Worm (Caenorhabditis elegans): ENCODE results near the gene C34F6.1.
A peak's percentile ranks its signal among the peaks of the same experiment; 100 is the strongest.

C34F6.1 gene

DNA sequence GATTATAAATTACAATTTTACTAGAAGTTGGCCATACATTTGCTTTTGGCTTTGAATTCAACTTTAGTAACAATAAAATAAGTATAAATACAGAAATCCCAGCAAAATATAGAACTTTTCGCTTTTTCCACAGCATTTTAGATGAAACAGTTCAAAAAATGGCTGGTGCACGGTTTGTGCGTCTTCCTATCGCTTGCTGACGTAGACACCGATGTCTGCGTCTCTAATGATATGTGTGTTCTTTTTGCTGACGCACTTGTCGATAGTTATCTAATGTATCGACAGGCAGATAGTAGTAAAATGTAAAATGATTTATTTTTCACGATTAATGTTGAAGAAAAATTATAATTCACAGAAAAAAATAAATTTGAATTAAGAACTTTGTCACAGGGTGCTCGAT, 10.3 kb upstream of the C34F6.1 start, which contains the start of gene hst-2 (continued):
- TF ChIP-seq ceh-88 (GFP tag; IDR thresholded peaks at IDR 0.05) (peak; percentile 80), grh-1 (GFP tag; IDR thresholded peaks at IDR 0.05) (peak; percentile 94), ama-1 (optimal IDR thresholded peaks at IDR 0.05) (peak; percentile 1), pag-3 (tag; optimal IDR thresholded peaks at IDR 0.05; ENCODE audit: borderline replicate concordance, insufficient read depth) (peak; percentile 39), ceh-8 (GFP tag; optimal IDR thresholded peaks at IDR 0.05) (peak; percentile 85), egl-13 (tag; optimal IDR thresholded peaks at IDR 0.05) (peak; percentile 83), dsc-1 (tag; optimal IDR thresholded peaks at IDR 0.05) (peak; percentile 95), pqm-1 (tag; optimal IDR thresholded peaks at IDR 0.05) (no peak), ceh-63 (GFP tag; optimal IDR thresholded peaks at IDR 0.05) (no peak), nhr-28 (tag; optimal IDR thresholded peaks at IDR 0.05) (no peak), skn-1 (tag; optimal IDR thresholded peaks at IDR 0.05) (peak; percentile 70), elt-3 (tag; optimal IDR thresholded peaks at IDR 0.05) (peak in 3 of 6 experiments; percentile 38 to 84 (median 84)), xbp-1 (tag; optimal IDR thresholded peaks at IDR 0.05) (peak; percentile 93), nhr-71 (tag; optimal IDR thresholded peaks at IDR 0.05) (peak; percentile 97), aly-2 (tag; optimal IDR thresholded peaks at IDR 0.05) (peak; percentile 76), lin-35 (GFP tag; optimal IDR thresholded peaks at IDR 0.05) (peak; percentile 74 to 91), tbx-2 (tag; optimal IDR thresholded peaks at IDR 0.05) (peak; percentile 97), nhr-85 (tag) (peak; percentile 98), pax-3 (tag; optimal IDR thresholded peaks at IDR 0.05) (peak; percentile 76), vab-15 (tag; optimal IDR thresholded peaks at IDR 0.05) (no peak), mab-9 (GFP tag; IDR thresholded peaks at IDR 0.05) (peak; percentile 88), fkh-4 (tag; optimal IDR thresholded peaks at IDR 0.05; ENCODE audit: borderline replicate concordance) (peak; percentile 57), ztf-11 (tag; optimal IDR thresholded peaks at IDR 0.05) (peak in 1 of 2 experiments; percentile 75), nhr-19 (GFP tag; conservative IDR thresholded peaks at IDR 0.05) (peak; percentile 94), ces-1 (GFP tag; optimal IDR thresholded peaks at IDR 0.05) (no peak), sox-4 (tag; optimal IDR thresholded peaks at IDR 0.05) (peak; percentile 83), aha-1 (tag; optimal IDR thresholded peaks at IDR 0.05) (peak; percentile 86), nhr-12 (tag; optimal IDR thresholded peaks at IDR 0.05) (no peak), unc-130 (tag; optimal IDR thresholded peaks at IDR 0.05) (peak; percentile 96), ztf-4 (tag; optimal IDR thresholded peaks at IDR 0.05) (peak; percentile 67), unc-86 (tag; optimal IDR thresholded peaks at IDR 0.05) (peak; percentile 90), unc-62 (GFP tag; optimal IDR thresholded peaks at IDR 0.05) (no peak), fos-1 (tag; optimal IDR thresholded peaks at IDR 0.05) (peak; percentile 87), tlp-1 (tag; optimal IDR thresholded peaks at IDR 0.05) (no peak), nhr-84 (tag; optimal IDR thresholded peaks at IDR 0.05) (no peak), elt-2 (tag; optimal IDR thresholded peaks at IDR 0.05) (peak; percentile 90), lin-14 (GFP tag; optimal IDR thresholded peaks at IDR 0.05) (peak; percentile 95), snpc-4 (tag; optimal IDR thresholded peaks at IDR 0.05) (peak; percentile 71), mep-1 (tag; optimal IDR thresholded peaks at IDR 0.05) (peak; percentile 99), zip-4 (GFP tag; optimal IDR thresholded peaks at IDR 0.05) (peak; percentile 78), unc-30 (tag; optimal IDR thresholded peaks at IDR 0.05) (no peak), C04F5.9 (tag; optimal IDR thresholded peaks at IDR 0.05) (peak; percentile 68)

ce11 chrX:11203773-11204172, 7.1 kb upstream of the C34F6.1 start, which contains the start of gene C34F6.11:
Gene C34F6.11 (minus strand): TSS chrX:11203932.
- no peak for TF ChIP-seq efl-1 (optimal IDR thresholded peaks at IDR 0.05)
- TF ChIP-seq efl-1 (GFP tag; optimal IDR thresholded peaks at IDR 0.05 in 1 of 2), result peak in 1 of 2 experiments; percentile 82
- TF ChIP-seq unc-86 (tag; optimal IDR thresholded peaks at IDR 0.05), result no peak
